Fruit fly (Drosophila melanogaster) whole organism, prepupa: ENCODE results near the gene CG17141.
A peak's percentile ranks its signal among the peaks of the same experiment; 100 is the strongest.

Experiments
- Blimp-1 ChIP-seq: fragments of 200-800 bp; sonication (Bioruptor generic); optimal IDR thresholded peaks from 3 replicates; lab custom pipeline; 2017; ENCODE audit warnings: missing biosample characterization, missing genetic modification characterization, mild to moderate bottlenecking, moderate library complexity, missing genetic modification reagents
- CG10669 ChIP-seq: fragments of 200-800 bp; sonication (Bioruptor generic); optimal IDR thresholded peaks from 3 replicates; lab custom pipeline; 2018; ENCODE audit warnings: missing biosample characterization, mild to moderate bottlenecking, missing genetic modification characterization, moderate library complexity
- CG11294 ChIP-seq: fragments of 200-800 bp; sonication (Bioruptor generic); IDR thresholded peaks from 2 replicates; pipeline ENCODE4 v1.3.6; 2022; ENCODE audit warnings: missing biosample characterization, missing genetic modification characterization
- CG15336 ChIP-seq: fragments of 200-800 bp; sonication (Bioruptor generic); IDR thresholded peaks from 2 replicates; pipeline ENCODE4 v1.3.6; 2022; ENCODE audit warnings: missing biosample characterization, missing genetic modification characterization
- CG16779 ChIP-seq: fragments of 200-800 bp; sonication (Bioruptor generic); optimal IDR thresholded peaks from 3 replicates; lab custom pipeline; 2017; ENCODE audit warnings: missing biosample characterization, mild to moderate bottlenecking, missing genetic modification characterization
- CG3032 ChIP-seq: fragments of 200-800 bp; optimal IDR thresholded peaks from 2 replicates; lab custom pipeline; 2019; ENCODE audit warnings: missing biosample characterization, mild to moderate bottlenecking, missing genetic modification characterization, moderate library complexity
- CG31627 ChIP-seq: fragments of 200-800 bp; sonication (Bioruptor generic); optimal IDR thresholded peaks from 3 replicates; lab custom pipeline; 2016; ENCODE audit warnings: missing biosample characterization, missing genetic modification characterization
- CG32006 ChIP-seq: fragments of 200-800 bp; sonication (Bioruptor generic); optimal IDR thresholded peaks from 3 replicates; lab custom pipeline; 2017; ENCODE audit warnings: missing biosample characterization, mild to moderate bottlenecking, missing genetic modification characterization
- CG34406 ChIP-seq: fragments of 200-800 bp; sonication (Bioruptor generic); optimal IDR thresholded peaks from 3 replicates; lab custom pipeline; 2016; ENCODE audit warnings: missing biosample characterization, missing genetic modification characterization
- CG3919 ChIP-seq: fragments of 200-800 bp; sonication (Bioruptor generic); optimal IDR thresholded peaks from 3 replicates; lab custom pipeline; 2016; ENCODE audit warnings: missing biosample characterization, missing genetic modification characterization
- CG4318 ChIP-seq: fragments of 200-800 bp; sonication (Bioruptor generic); optimal IDR thresholded peaks from 3 replicates; lab custom pipeline; 2017; ENCODE audit warnings: missing biosample characterization, mild to moderate bottlenecking, missing genetic modification characterization
- CG6163 ChIP-seq: fragments of 200-800 bp; sonication (Bioruptor generic); IDR thresholded peaks from 3 replicates; pipeline ENCODE4 v1.3.6; 2022; ENCODE audit warnings: missing biosample characterization, missing genetic modification characterization
- CG6808 ChIP-seq: fragments of 200-800 bp; sonication (Bioruptor generic); optimal IDR thresholded peaks from 3 replicates; lab custom pipeline; 2017; ENCODE audit warnings: missing biosample characterization, missing genetic modification characterization, mild to moderate bottlenecking, moderate library complexity, missing genetic modification reagents
- CG8119 ChIP-seq: fragments of 200-800 bp; sonication (Bioruptor generic); IDR thresholded peaks from 3 replicates; pipeline ENCODE4 v1.3.6; 2022; ENCODE audit warnings: missing biosample characterization, missing genetic modification characterization
- CG8632 ChIP-seq: fragments of 200-800 bp; sonication (Bioruptor generic); optimal IDR thresholded peaks from 3 replicates; lab custom pipeline; 2016; ENCODE audit warnings: missing biosample characterization, missing genetic modification characterization
- CG9139 ChIP-seq: fragments of 200-800 bp; sonication (Bioruptor generic); optimal IDR thresholded peaks from 3 replicates; lab custom pipeline; 2017; ENCODE audit warnings: missing biosample characterization, mild to moderate bottlenecking, missing genetic modification characterization
- Eip75B ChIP-seq: fragments of 200-800 bp; sonication (Bioruptor generic); optimal IDR thresholded peaks from 3 replicates; lab custom pipeline; 2016; ENCODE audit warnings: missing biosample characterization, missing genetic modification characterization
- Eip93F ChIP-seq: fragments of 200-800 bp; sonication (Bioruptor generic); optimal IDR thresholded peaks from 2 replicates; lab custom pipeline; 2016; ENCODE audit warnings: missing biosample characterization, mild to moderate bottlenecking, missing genetic modification characterization
- Ets96B ChIP-seq: fragments of 200-800 bp; optimal IDR thresholded peaks from 2 replicates; lab custom pipeline; 2019; ENCODE audit warnings: missing biosample characterization, mild to moderate bottlenecking, missing genetic modification characterization, moderate library complexity
- Hr39 ChIP-seq: fragments of 200-800 bp; sonication (Bioruptor generic); optimal IDR thresholded peaks from 2 replicates; lab custom pipeline; 2016; ENCODE audit warnings: missing biosample characterization, missing genetic modification characterization
- Hr4 ChIP-seq: fragments of 200-800 bp; sonication (Bioruptor generic); optimal IDR thresholded peaks from 3 replicates; lab custom pipeline; 2016; ENCODE audit warnings: missing biosample characterization, missing genetic modification characterization
- Lpt ChIP-seq: fragments of 200-800 bp; sonication (Bioruptor generic); optimal IDR thresholded peaks from 3 replicates; lab custom pipeline; 2016; ENCODE audit warnings: missing biosample characterization, missing genetic modification characterization
- OdsH ChIP-seq: fragments of 200-800 bp; sonication (Bioruptor generic); optimal IDR thresholded peaks from 3 replicates; lab custom pipeline; 2016; ENCODE audit warnings: missing biosample characterization, missing genetic modification characterization
- Sox14 ChIP-seq: fragments of 200-800 bp; sonication (Bioruptor generic); optimal IDR thresholded peaks from 3 replicates; lab custom pipeline; 2016; ENCODE audit warnings: missing biosample characterization, missing genetic modification characterization
- Sox15 ChIP-seq: fragments of 200-800 bp; sonication (Bioruptor generic); optimal IDR thresholded peaks from 3 replicates; lab custom pipeline; 2016; ENCODE audit warnings: missing biosample characterization, missing genetic modification characterization
- achi ChIP-seq: fragments of 200-800 bp; sonication (Bioruptor generic); optimal IDR thresholded peaks from 3 replicates; lab custom pipeline; 2016; ENCODE audit warnings: missing biosample characterization, missing genetic modification characterization
- acj6 ChIP-seq: fragments of 200-800 bp; sonication (Bioruptor generic); optimal IDR thresholded peaks from 3 replicates; lab custom pipeline; 2016; ENCODE audit warnings: missing biosample characterization, missing genetic modification characterization
- cyc ChIP-seq: fragments of 200-800 bp; sonication (Bioruptor generic); optimal IDR thresholded peaks from 3 replicates; lab custom pipeline; 2016; ENCODE audit warnings: missing biosample characterization, missing genetic modification characterization
- dac ChIP-seq: fragments of 200-800 bp; sonication (Bioruptor generic); optimal IDR thresholded peaks from 2 replicates; lab custom pipeline; 2017; ENCODE audit warnings: missing biosample characterization, mild to moderate bottlenecking, missing genetic modification characterization
- dsx ChIP-seq: fragments of 200-800 bp; optimal IDR thresholded peaks from 3 replicates; lab custom pipeline; 2019; ENCODE audit warnings: missing biosample characterization, mild to moderate bottlenecking, missing genetic modification characterization, moderate library complexity; ENCODE audit not compliant: poor library complexity, severe bottlenecking
- eg ChIP-seq: fragments of 200-800 bp; sonication (Bioruptor generic); IDR thresholded peaks from 3 replicates; pipeline ENCODE4 v1.3.6; 2022; ENCODE audit warnings: missing biosample characterization, missing genetic modification characterization
- esn ChIP-seq: fragments of 200-800 bp; sonication (Bioruptor generic); optimal IDR thresholded peaks from 2 replicates; lab custom pipeline; 2016; ENCODE audit warnings: missing biosample characterization, mild to moderate bottlenecking, missing genetic modification characterization, moderate library complexity
- fd59A ChIP-seq: fragments of 200-800 bp; sonication (Bioruptor generic); optimal IDR thresholded peaks from 2 replicates; lab custom pipeline; 2017; ENCODE audit warnings: missing biosample characterization, mild to moderate bottlenecking, missing genetic modification characterization, missing genetic modification reagents
- fkh ChIP-seq: fragments of 200-800 bp; sonication (Bioruptor generic); optimal IDR thresholded peaks from 3 replicates; lab custom pipeline; 2017; ENCODE audit warnings: missing biosample characterization, mild to moderate bottlenecking, missing genetic modification characterization, moderate library complexity
- net ChIP-seq: fragments of 200-800 bp; sonication (Bioruptor generic); optimal IDR thresholded peaks from 3 replicates; lab custom pipeline; 2016; ENCODE audit warnings: missing biosample characterization, missing genetic modification characterization
- salr ChIP-seq, 2 experiments: fragments of 200-800 bp; sonication (Bioruptor generic); optimal IDR thresholded peaks; 3 replicates each; lab custom pipeline; 2016 to 2018; ENCODE audit warnings: missing biosample characterization in 2 of 2, missing genetic modification characterization in 2 of 2, mild to moderate bottlenecking in 1 of 2
- spab ChIP-seq: fragments of 200-800 bp; sonication (Bioruptor generic); optimal IDR thresholded peaks from 2 replicates; lab custom pipeline; 2017; ENCODE audit warnings: missing biosample characterization, mild to moderate bottlenecking, missing genetic modification characterization, missing genetic modification reagents
- ss ChIP-seq, 2 experiments: fragments of 200-800 bp; sonication (Bioruptor generic); optimal IDR thresholded peaks; 2 replicates in 1 of 2; 3 replicates in 1 of 2; lab custom pipeline; 2017 to 2018; ENCODE audit warnings: mild to moderate bottlenecking in 2 of 2, missing biosample characterization in 2 of 2, missing genetic modification characterization in 2 of 2, moderate library complexity in 1 of 2
- topi ChIP-seq: fragments of 200-800 bp; sonication (Bioruptor generic); optimal IDR thresholded peaks from 3 replicates; lab custom pipeline; 2016; ENCODE audit warnings: missing biosample characterization, missing genetic modification characterization

The CG17141 gene

DNA sequence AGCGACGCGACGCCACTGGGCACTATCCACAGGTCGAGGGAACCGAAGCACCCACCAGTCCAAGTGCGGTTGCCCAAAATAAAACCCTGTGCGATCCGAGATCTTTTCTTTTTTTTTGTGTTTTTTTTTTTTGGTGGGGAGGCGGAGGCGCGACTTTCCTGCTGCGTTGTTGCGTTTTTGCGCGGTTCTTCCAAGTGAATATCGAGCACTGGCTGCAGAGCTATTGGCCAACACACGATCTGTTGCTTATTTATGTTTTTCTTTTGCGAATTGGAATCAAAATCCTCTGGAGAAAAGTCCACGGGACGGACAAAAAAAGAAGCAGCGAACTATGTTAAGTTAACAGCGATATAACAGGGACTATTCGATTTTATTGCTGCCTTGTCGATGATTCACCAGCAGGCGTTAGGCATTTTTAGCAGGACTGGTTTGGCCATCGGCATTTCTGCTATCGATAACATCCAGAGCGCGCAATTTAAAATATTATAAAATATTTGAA lies 26.5 kb downstream of the CG17141 start, which contains the start of gene wge (continued):
- TF ChIP-seq Sox14 (GFP tag; lab: Kevin White, UChicago) = peak; percentile 32
- peak; percentile 77 for TF ChIP-seq CG32006 (GFP tag; lab: Kevin White, UChicago)
- TF ChIP-seq ss (GFP tag; optimal IDR thresholded peaks at IDR 0.05; lab: Kevin White, UChicago) = peak; percentile 92 to 96
- peak; percentile 47 for TF ChIP-seq Eip93F (GFP tag; lab: Kevin White, UChicago)
- TF ChIP-seq Blimp-1 (GFP tag; lab: Kevin White, UChicago) = peak; percentile 11
- peak; percentile 90 for TF ChIP-seq CG8119 (GFP tag; lab: Robert Waterston, UW)
- peak; percentile 52 for TF ChIP-seq CG8632 (GFP tag; lab: Kevin White, UChicago)
- peak; percentile 71 for TF ChIP-seq dsx
- peak; percentile 52 for TF ChIP-seq CG3919 (GFP tag; lab: Kevin White, UChicago)
- peak; percentile 78 for TF ChIP-seq CG15336 (GFP tag; lab: Robert Waterston, UW)
- TF ChIP-seq Hr39 (GFP tag; lab: Kevin White, UChicago) = no peak
- no peak for TF ChIP-seq CG4318 (GFP tag; lab: Kevin White, UChicago)
- TF ChIP-seq esn (GFP tag; lab: Kevin White, UChicago) = peak; percentile 27
- TF ChIP-seq net (GFP tag; lab: Kevin White, UChicago) = peak; percentile 81
- TF ChIP-seq CG11294 = no peak
- peak; percentile 64 for TF ChIP-seq CG3032 (tag; lab: Kevin White, UChicago)
- TF ChIP-seq CG9139 (GFP tag; lab: Kevin White, UChicago) = peak; percentile 90
- TF ChIP-seq spab (GFP tag; lab: Kevin White, UChicago) = peak; percentile 87
- TF ChIP-seq Sox15 = no peak
- peak; percentile 27 for TF ChIP-seq dac
- peak; percentile 63; the same call in 2 of the 3 replicates for TF ChIP-seq CG6163 (GFP tag; lab: Robert Waterston, UW)
- TF ChIP-seq CG31627 = no peak
- TF ChIP-seq Lpt (GFP tag; lab: Kevin White, UChicago) = peak; percentile 65
- TF ChIP-seq, all 60 proteins: peak for 41

DNA sequence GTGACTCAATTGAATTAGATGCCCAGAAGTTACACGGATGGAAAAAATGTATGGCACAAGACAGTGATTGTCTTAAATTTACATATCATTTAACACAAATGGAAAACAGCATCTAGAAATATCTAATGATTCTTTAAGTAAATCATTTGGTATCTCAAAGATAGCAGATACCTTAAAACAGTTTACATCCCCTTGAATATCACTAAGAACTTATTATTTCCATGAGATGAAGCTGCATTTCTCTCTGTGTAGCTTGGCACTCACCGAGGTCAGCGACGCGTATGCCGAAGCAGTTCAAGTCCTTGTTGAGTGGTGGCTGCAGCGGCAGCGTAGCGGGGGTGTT lies 27.8 kb downstream of the CG17141 start:
- TF ChIP-seq Lpt (GFP tag; lab: Kevin White, UChicago) (no peak), CG34406 (GFP tag; lab: Kevin White, UChicago) (no peak), Ets96B (tag; lab: Kevin White, UChicago) (no peak), CG32006 (GFP tag; lab: Kevin White, UChicago) (no peak), Blimp-1 (GFP tag; lab: Kevin White, UChicago) (no peak), acj6 (GFP tag; lab: Kevin White, UChicago) (no peak), spab (GFP tag; lab: Kevin White, UChicago) (no peak), CG3032 (tag; lab: Kevin White, UChicago) (no peak), fd59A (no peak), net (GFP tag; lab: Kevin White, UChicago) (no peak), Sox15 (no peak), achi (GFP tag; lab: Kevin White, UChicago) (no peak), ss (GFP tag; optimal IDR thresholded peaks at IDR 0.05; lab: Kevin White, UChicago) (no peak), Sox14 (GFP tag; lab: Kevin White, UChicago) (no peak), topi (GFP tag; lab: Kevin White, UChicago) (no peak), CG6808 (GFP tag; lab: Kevin White, UChicago) (no peak), CG4318 (GFP tag; lab: Kevin White, UChicago) (no peak), CG10669 (GFP tag; lab: Kevin White, UChicago) (no peak)

DNA sequence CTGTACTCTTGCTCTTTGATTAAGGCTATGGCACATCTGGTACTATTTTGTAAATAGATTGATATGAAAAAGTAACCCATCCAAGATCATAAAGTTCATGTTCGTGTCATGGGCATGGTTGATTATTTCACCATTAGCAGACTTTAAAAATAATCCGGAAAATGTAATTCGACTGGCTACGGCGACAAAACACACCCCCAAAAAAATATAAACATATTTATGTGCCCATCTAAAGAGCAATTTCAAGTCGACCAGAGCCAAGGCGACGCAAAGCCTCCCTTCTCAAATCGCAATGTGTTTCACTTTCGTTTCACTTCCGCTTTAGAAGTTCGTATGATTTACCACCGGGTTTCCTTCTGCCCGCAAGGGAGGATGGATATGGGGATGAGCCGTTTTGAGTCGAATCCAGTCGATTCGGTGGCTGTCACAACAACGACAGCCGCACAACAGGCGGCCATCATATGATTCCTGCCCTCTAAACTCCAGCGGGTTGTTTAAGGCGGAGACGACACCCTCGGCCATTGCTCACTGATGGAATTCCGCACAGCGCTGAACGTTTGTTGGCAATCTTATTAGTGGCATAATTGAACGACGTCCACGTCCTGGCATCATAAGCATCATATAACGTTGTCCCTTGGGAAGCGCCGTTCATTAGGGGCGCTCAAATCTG lies 28.3 kb downstream of the CG17141 start:
- TF ChIP-seq CG32006 (GFP tag; lab: Kevin White, UChicago) (no peak), topi (GFP tag; lab: Kevin White, UChicago) (no peak), fkh (GFP tag; lab: Kevin White, UChicago) (no peak), CG8632 (GFP tag; lab: Kevin White, UChicago) (no peak), Hr4 (GFP tag; lab: Kevin White, UChicago) (no peak), salr (GFP tag; optimal IDR thresholded peaks at IDR 0.05; lab: Kevin White, UChicago) (no peak), Eip75B (GFP tag; lab: Kevin White, UChicago) (no peak), cyc (GFP tag; lab: Kevin White, UChicago) (no peak), CG6163 (GFP tag; lab: Robert Waterston, UW) (no peak), acj6 (GFP tag; lab: Kevin White, UChicago) (no peak), OdsH (GFP tag; lab: Kevin White, UChicago) (no peak), CG16779 (no peak), CG10669 (GFP tag; lab: Kevin White, UChicago) (no peak), dsx (no peak), CG3919 (GFP tag; lab: Kevin White, UChicago) (no peak), Ets96B (tag; lab: Kevin White, UChicago) (no peak), dac (no peak), eg (GFP tag; lab: Robert Waterston, UW) (no peak), CG31627 (no peak), CG11294 (no peak)
